Worm (Caenorhabditis elegans) whole organism, L4 larva: ENCODE measurements around the gene F13H10.5.
"Not testable (repeated sequence)": the region's sequence is repeated elsewhere in the genome, so short reads cannot be mapped to it uniquely, and the experiment has no call there.

Source experiments
- F37D6.2 ChIP-seq: sonication (generic microtip); optimal IDR thresholded peaks from 2 replicates; lab custom pipeline; 2016; ENCODE audit warnings: mild to moderate bottlenecking, missing genetic modification characterization, missing compliant biosample characterization
- R02D3.7 ChIP-seq: fragments of 150-350 bp; sonication (generic microtip); optimal IDR thresholded peaks from 3 replicates; lab custom pipeline; 2014; ENCODE audit warnings: missing biosample characterization, missing genetic modification characterization
- ZK337.2 ChIP-seq: fragments of 200-800 bp; sonication (Bioruptor generic); IDR thresholded peaks from 2 replicates; pipeline ENCODE4 v1.3.6; 2022; ENCODE audit warnings: missing genetic modification reagents, missing genetic modification characterization, missing compliant biosample characterization
- aha-1 ChIP-seq: fragments of 150-350 bp; peaks from one replicate; lab custom pipeline; 2014; ENCODE audit warnings: missing biosample characterization, missing genetic modification characterization
- ceh-20 ChIP-seq: fragments of 200-800 bp; sonication (Bioruptor generic); IDR thresholded peaks from 2 replicates; pipeline ENCODE4 v1.3.6; 2022; ENCODE audit warnings: missing genetic modification reagents, missing genetic modification characterization, missing compliant biosample characterization
- ceh-32 ChIP-seq: sonication (generic microtip); optimal IDR thresholded peaks from 2 replicates; lab custom pipeline; 2016; ENCODE audit warnings: mild to moderate bottlenecking, missing genetic modification characterization, missing compliant biosample characterization; ENCODE audit not compliant: poor library complexity
- dpl-1 ChIP-seq: fragments of 150-350 bp; optimal IDR thresholded peaks from 2 replicates; lab custom pipeline; 2014; ENCODE audit warnings: missing biosample characterization, missing genetic modification reagents, missing genetic modification characterization
- dve-1 ChIP-seq: sonication (generic microtip); optimal IDR thresholded peaks from 2 replicates; lab custom pipeline; 2017; ENCODE audit warnings: antibody characterized with exemption, mild to moderate bottlenecking, missing genetic modification characterization, missing compliant biosample characterization; ENCODE audit not compliant: insufficient read depth
- lin-1 ChIP-seq: fragments of 200-800 bp; sonication (Bioruptor generic); IDR thresholded peaks from 2 replicates; pipeline ENCODE4 v1.3.6; 2022; ENCODE audit warnings: missing genetic modification reagents, missing genetic modification characterization, missing compliant biosample characterization
- lin-13 ChIP-seq: fragments of 150-350 bp; optimal IDR thresholded peaks from 2 replicates; lab custom pipeline; 2014; ENCODE audit warnings: missing biosample characterization, missing genetic modification reagents, missing genetic modification characterization
- lin-29 ChIP-seq: fragments of 200-800 bp; sonication (Bioruptor generic); IDR thresholded peaks from 2 replicates; pipeline ENCODE4 v1.3.6; 2022; ENCODE audit warnings: missing genetic modification reagents, missing genetic modification characterization, missing compliant biosample characterization
- lin-39 ChIP-seq: fragments of 150-350 bp; optimal IDR thresholded peaks from 2 replicates; lab custom pipeline; 2014; ENCODE audit warnings: missing biosample characterization, missing genetic modification reagents, missing genetic modification characterization
- lsy-2 ChIP-seq, 2 experiments: fragments of 150-350 bp in 1 of 2; sonication (generic microtip) in 1 of 2; optimal IDR thresholded peaks; 2 replicates each; lab custom pipeline; 2014 to 2017; ENCODE audit warnings: missing biosample characterization in 2 of 2, missing genetic modification characterization in 2 of 2
- mxl-2 ChIP-seq: fragments of 200-800 bp; sonication (Bioruptor generic); conservative IDR thresholded peaks from 2 replicates; pipeline ENCODE4 v1.3.6; 2022; ENCODE audit warnings: missing genetic modification reagents, missing genetic modification characterization, missing compliant biosample characterization
- nhr-11 ChIP-seq: fragments of 150-350 bp; optimal IDR thresholded peaks from 2 replicates; lab custom pipeline; 2014; ENCODE audit warnings: missing biosample characterization, missing genetic modification characterization
- nhr-25 ChIP-seq: sonication (generic microtip); optimal IDR thresholded peaks from 2 replicates; lab custom pipeline; 2017; ENCODE audit warnings: missing genetic modification characterization, mild to moderate bottlenecking, missing compliant biosample characterization, antibody characterized with exemption, moderate library complexity, borderline replicate concordance; ENCODE audit not compliant: insufficient read depth
- nhr-28 ChIP-seq: fragments of 150-350 bp; optimal IDR thresholded peaks from 2 replicates; lab custom pipeline; 2014; ENCODE audit warnings: missing biosample characterization, missing genetic modification characterization
- nhr-42 ChIP-seq: fragments of 200-800 bp; sonication (Bioruptor generic); IDR thresholded peaks from 2 replicates; pipeline ENCODE4 v1.3.6; 2022; ENCODE audit warnings: missing genetic modification characterization, missing compliant biosample characterization
- nhr-76 ChIP-seq: fragments of 150-350 bp; optimal IDR thresholded peaks from 2 replicates; lab custom pipeline; 2014; ENCODE audit warnings: missing biosample characterization, missing genetic modification characterization
- pha-4 ChIP-seq, 2 experiments: fragments of 150-350 bp in 1 of 2; fragments of 200-800 bp in 1 of 2; sonication (Bioruptor generic) in 1 of 2; IDR thresholded peaks in 1 of 2; optimal IDR thresholded peaks in 1 of 2; 2 replicates each; pipeline versions ENCODE4 v1.3.6 to Lab custom; 2014 to 2022; ENCODE audit warnings: missing genetic modification characterization in 2 of 2, missing genetic modification reagents in 2 of 2, missing biosample characterization in 1 of 2, missing compliant biosample characterization in 1 of 2
- saeg-2 ChIP-seq: fragments of 200-800 bp; sonication (Bioruptor generic); IDR thresholded peaks from 2 replicates; pipeline ENCODE4 v1.3.6; 2022; ENCODE audit warnings: missing genetic modification reagents, missing genetic modification characterization, missing compliant biosample characterization
- sdz-12 ChIP-seq: fragments of 200-800 bp; sonication (Bioruptor generic); optimal IDR thresholded peaks from 2 replicates; lab custom pipeline; 2018; ENCODE audit warnings: mild to moderate bottlenecking, missing genetic modification characterization, missing compliant biosample characterization
- snpc-1.2 ChIP-seq: fragments of 200-800 bp; sonication (Bioruptor generic); IDR thresholded peaks from 2 replicates; pipeline ENCODE4 v1.3.6; 2022; ENCODE audit warnings: missing genetic modification reagents, missing genetic modification characterization, missing compliant biosample characterization
- snpc-4 ChIP-seq: fragments of 150-350 bp; optimal IDR thresholded peaks from 2 replicates; lab custom pipeline; 2014; ENCODE audit warnings: missing biosample characterization, missing genetic modification characterization
- spr-3 ChIP-seq: fragments of 200-800 bp; sonication (Bioruptor generic); optimal IDR thresholded peaks from 2 replicates; lab custom pipeline; 2018; ENCODE audit warnings: mild to moderate bottlenecking, missing genetic modification characterization, missing compliant biosample characterization
- unc-130 ChIP-seq: sonication (generic microtip); optimal IDR thresholded peaks from 2 replicates; lab custom pipeline; 2016; ENCODE audit warnings: missing genetic modification reagents, missing genetic modification characterization, missing compliant biosample characterization
- unc-39 ChIP-seq: sonication (generic microtip); optimal IDR thresholded peaks from 2 replicates; lab custom pipeline; 2017; ENCODE audit warnings: missing biosample characterization, missing genetic modification characterization
- unc-62 ChIP-seq, 3 experiments: fragments of 150-350 bp in 1 of 3; sonication (generic microtip); optimal IDR thresholded peaks in 2 of 3; peaks in 1 of 3; 1 replicate in 1 of 3; 2 replicates in 2 of 3; lab custom pipeline; 2014 to 2017; ENCODE audit warnings: missing biosample characterization in 3 of 3, missing genetic modification characterization in 3 of 3, missing genetic modification reagents in 3 of 3, missing genotype in 1 of 3
- zfp-2 ChIP-seq: sonication (generic microtip); optimal IDR thresholded peaks from 2 replicates; lab custom pipeline; 2016; ENCODE audit warnings: mild to moderate bottlenecking, missing genetic modification characterization, missing compliant biosample characterization
- zfp-3 ChIP-seq: fragments of 200-800 bp; sonication (Bioruptor generic); conservative IDR thresholded peaks from 2 replicates; pipeline ENCODE4 v1.3.6; 2022; ENCODE audit warnings: missing genetic modification reagents, missing genetic modification characterization, missing compliant biosample characterization
- ztf-11 ChIP-seq: fragments of 150-350 bp; optimal IDR thresholded peaks from 2 replicates; lab custom pipeline; 2014; ENCODE audit warnings: missing biosample characterization, missing genetic modification characterization

Gene F13H10.5

DNA sequence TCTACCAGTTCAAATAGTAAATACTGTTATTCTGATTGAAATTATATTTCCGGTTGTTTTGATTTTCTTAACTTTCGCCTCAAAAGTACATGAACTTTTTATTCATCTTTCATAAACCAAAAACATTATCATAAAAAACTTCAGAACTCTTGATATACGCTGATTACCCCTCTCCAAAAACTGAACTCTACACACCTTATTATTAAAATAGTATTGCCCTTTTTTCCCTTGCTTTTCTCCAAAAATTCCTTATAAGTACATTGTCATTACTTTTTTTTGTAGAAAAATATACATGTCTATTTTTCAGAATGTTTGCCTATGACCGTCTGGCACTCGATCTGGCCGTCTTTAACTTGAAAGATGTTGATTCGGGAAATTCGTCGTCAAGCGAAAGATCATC lies 9.0 kb upstream of the F13H10.5 start, which contains the start of gene Y43E12A.2:
TSS of gene Y43E12A.2 (plus strand) at position 301 of the 400 bp plus-strand sequence.
- no peak for TF ChIP-seq lin-1
- TF ChIP-seq mxl-2 (GFP tag; lab: Robert Waterston, UW), result no peak
- no peak for TF ChIP-seq zfp-2 (tag; lab: Kevin White, UChicago)
- TF ChIP-seq ZK337.2 (GFP tag; lab: Robert Waterston, UW), result no peak
- TF ChIP-seq lin-13 (GFP tag; lab: Kevin White, UChicago), result no peak
- TF ChIP-seq nhr-76 (tag; lab: Kevin White, UChicago), result no peak
- TF ChIP-seq sdz-12, result no peak
- no peak for TF ChIP-seq aha-1

DNA sequence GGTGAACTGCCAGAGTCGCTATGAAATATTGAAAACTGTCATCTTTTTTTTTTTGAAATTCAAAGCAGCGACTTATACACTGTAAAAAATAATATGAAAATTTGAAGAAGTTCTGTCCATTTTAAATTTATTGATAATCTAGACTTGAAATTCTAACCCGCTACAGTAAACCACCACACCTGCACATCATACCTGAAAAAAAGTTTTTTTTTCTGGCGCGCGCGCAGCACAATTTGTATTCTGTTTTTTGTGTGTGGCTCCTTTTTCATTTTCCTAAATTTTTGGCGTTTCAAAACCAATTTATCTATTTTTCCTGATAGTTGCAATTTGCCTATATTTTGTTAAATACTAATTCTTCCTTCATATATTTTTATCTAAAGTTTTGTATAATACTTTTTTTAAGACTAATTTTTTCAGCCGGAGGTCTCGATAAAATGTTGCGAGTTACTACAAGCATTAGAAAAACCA lies 5.2 kb upstream of the F13H10.5 start, which contains the start of gene cyb-2.1:
TSS of gene cyb-2.1 (plus strand) at position 418 of the 468 bp plus-strand sequence.
- TF ChIP-seq unc-130 (GFP tag; lab: Kevin White, UChicago) (peak; percentile 7), pha-4 (GFP tag; IDR thresholded peaks at IDR 0.05; lab: Robert Waterston, UW) (no peak), pha-4 (tag; optimal IDR thresholded peaks at IDR 0.05; lab: Kevin White, UChicago) (no peak)

DNA sequence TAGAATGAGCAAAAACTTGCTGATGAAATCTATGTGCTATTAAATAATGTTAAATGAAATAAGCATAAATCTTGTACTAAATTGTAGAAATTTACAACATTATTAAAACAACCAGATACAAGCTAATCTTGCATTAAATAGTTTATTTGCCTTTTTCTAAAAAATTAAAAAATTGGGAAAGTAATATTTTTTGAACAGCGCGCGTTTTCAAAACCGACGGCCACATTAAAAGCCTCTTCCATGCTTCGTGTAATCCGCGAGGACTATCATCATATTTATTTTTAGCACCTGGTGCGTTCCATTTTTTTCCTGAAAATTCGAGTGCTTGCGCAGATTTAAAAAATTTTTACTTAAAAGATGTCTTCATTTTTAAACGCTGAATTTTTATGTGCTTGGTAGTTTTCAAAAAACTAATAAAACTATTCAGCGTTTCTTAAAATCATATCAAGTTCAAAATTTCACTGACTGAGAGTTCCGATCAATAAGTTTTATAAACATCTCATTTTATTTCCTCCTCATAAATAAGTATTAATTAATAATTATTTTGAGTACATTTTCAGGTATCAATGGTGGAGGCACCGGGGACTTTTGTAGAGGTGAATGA lies 3.4 kb upstream of the F13H10.5 start, which contains the start of gene Y43E12A.3:
TSS of gene Y43E12A.3 (plus strand) at position 554 of the 604 bp plus-strand sequence.
- not testable (repeated sequence) for TF ChIP-seq unc-39 (tag; lab: Kevin White, UChicago); ceh-32; lin-1

DNA sequence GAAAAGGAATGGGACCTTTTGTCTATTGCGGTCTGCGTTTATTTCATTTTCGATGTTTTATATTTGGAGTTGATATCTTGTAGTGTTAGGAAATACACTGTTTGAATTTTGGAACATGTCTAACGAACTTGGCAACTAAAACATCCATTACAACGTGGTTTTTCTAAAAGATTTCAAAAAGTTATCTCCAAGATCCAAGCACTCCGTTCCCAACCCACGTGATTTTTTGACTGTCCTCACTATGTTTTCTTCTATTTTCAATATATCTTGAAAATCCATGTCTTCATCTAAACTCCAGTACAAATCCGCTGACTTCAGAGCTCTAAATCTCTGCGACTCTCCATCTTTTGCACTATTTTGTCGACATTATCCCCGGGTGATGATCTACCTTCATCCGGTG lies 10.8 kb downstream of the F13H10.5 start, which contains the start of gene F13H10.9:
TSS of gene F13H10.9 (plus strand) at position 301 of the 400 bp plus-strand sequence.
- TF ChIP-seq nhr-25 (tag; lab: Kevin White, UChicago) (no peak), snpc-1.2 (GFP tag; lab: Robert Waterston, UW) (no peak), lin-29 (GFP tag; lab: Robert Waterston, UW) (no peak), zfp-3 (no peak), F37D6.2 (tag; lab: Kevin White, UChicago) (no peak), spr-3 (GFP tag; lab: Kevin White, UChicago) (no peak), lin-39 (tag; lab: Kevin White, UChicago) (no peak), ztf-11 (tag; lab: Kevin White, UChicago) (no peak), ceh-20 (GFP tag; lab: Robert Waterston, UW) (no peak)

DNA sequence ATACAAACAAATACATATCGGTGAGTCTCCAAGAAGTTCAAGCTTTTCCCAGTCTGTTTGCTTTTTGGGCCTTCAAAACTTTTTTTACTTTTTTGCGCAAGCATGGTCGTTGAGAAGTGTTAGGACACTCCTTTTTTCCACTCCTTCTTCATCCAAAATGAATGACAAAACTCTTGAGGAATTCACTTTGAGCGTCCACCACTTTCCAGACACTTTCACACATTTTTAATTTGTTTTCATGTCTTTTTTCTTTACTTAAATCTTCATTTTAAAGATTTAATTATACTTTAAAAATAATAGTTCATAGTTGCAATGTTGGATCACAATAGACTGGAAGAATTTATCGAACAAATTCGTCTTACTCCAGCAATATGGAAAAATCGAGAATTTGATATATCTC lies 13.5 kb downstream of the F13H10.5 start, which contains the start of gene F13H10.1:
TSS of gene F13H10.1 (plus strand) at position 301 of the 400 bp plus-strand sequence.
- TF ChIP-seq saeg-2 (GFP tag; lab: Robert Waterston, UW), result no peak
- no peak for TF ChIP-seq nhr-42 (GFP tag; lab: Robert Waterston, UW)
- no peak for TF ChIP-seq snpc-4 (tag; lab: Kevin White, UChicago)
- TF ChIP-seq ztf-11 (tag; lab: Kevin White, UChicago), result no peak

DNA sequence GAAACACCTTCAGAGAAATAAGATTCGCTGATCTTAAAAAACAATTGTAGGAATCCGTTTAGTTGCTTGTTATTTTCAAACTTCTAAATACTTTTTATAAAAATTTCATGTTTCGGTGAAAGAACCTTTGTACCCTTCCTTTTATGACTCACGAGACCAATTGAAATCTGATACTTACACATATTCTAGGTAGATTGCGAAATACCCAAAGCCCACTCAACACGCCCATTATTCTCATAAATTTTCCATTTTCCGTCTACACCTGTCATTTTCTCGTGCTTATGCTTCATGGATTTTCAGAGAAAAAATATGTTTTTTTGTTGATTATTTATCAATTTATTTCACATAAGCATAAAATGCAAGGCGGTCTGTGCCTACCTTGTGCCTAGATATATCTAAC lies 15.6 kb downstream of the F13H10.5 start:
- TF ChIP-seq dpl-1 (GFP tag; lab: Kevin White, UChicago) (no peak), lsy-2 (tag; optimal IDR thresholded peaks at IDR 0.05; lab: Kevin White, UChicago) (peak in 1 of 2 experiments; percentile 3), nhr-11 (tag; lab: Kevin White, UChicago) (peak; percentile 76)

DNA sequence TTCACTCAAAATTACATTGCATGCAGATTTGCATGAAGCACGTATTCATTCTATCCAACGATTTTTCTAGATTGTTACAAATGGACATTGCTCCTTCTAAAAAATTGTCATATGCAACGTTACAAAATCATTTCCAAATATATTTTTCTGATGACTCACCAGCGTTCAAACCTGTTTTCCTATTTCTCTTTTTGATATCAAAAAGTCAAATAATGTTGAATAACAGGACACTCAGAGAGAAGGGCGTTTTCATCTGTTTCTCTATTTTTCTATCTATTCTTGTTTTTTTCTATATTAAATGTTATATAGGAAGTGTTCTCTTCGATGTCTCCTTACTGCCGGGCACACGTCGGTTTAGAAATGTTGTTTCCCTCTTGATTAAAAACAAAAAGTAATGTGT lies 16.1 kb downstream of the F13H10.5 start:
- TF ChIP-seq R02D3.7, result no peak
- peak; percentile 18 for TF ChIP-seq nhr-28 (tag; lab: Kevin White, UChicago)
- TF ChIP-seq dve-1 (tag; lab: Kevin White, UChicago), result peak; percentile 48
- peak in 1 of 2 experiments; percentile 66 for TF ChIP-seq unc-62 (GFP tag; optimal IDR thresholded peaks at IDR 0.05 in 1 of 2; lab: Kevin White, UChicago)
- no peak for TF ChIP-seq unc-62 (tag; optimal IDR thresholded peaks at IDR 0.05; lab: Kevin White, UChicago)
- TF ChIP-seq, all 104 proteins: peak for 3
